Worm (Caenorhabditis elegans) whole organism, L2 larva: ENCODE results near the gene fbxa-54.
A peak's percentile ranks its signal among the peaks of the same experiment; 100 is the strongest.

Experiments
- C34F6.9 ChIP-seq: fragments of 150-350 bp; optimal IDR thresholded peaks from 2 replicates; lab custom pipeline; 2014; ENCODE audit warnings: missing biosample characterization, missing genetic modification characterization
- F13H6.1 ChIP-seq: sonication (generic microtip); optimal IDR thresholded peaks from 2 replicates; lab custom pipeline; 2016; ENCODE audit warnings: missing genetic modification characterization, missing compliant biosample characterization
- ZK546.5 ChIP-seq: sonication (generic microtip); optimal IDR thresholded peaks from 2 replicates; lab custom pipeline; 2017; ENCODE audit warnings: missing biosample characterization, missing genetic modification characterization
- aly-2 ChIP-seq: fragments of 150-350 bp; optimal IDR thresholded peaks from 2 replicates; lab custom pipeline; 2014; ENCODE audit warnings: missing biosample characterization, missing genetic modification characterization
- ama-1 ChIP-seq: fragments of 150-350 bp; optimal IDR thresholded peaks from 2 replicates; lab custom pipeline; 2018; ENCODE audit warnings: inconsistent platforms
- blmp-1 ChIP-seq: sonication (generic microtip); optimal IDR thresholded peaks from 2 replicates; lab custom pipeline; 2017; ENCODE audit warnings: missing genetic modification characterization, mild to moderate bottlenecking, missing compliant biosample characterization, antibody characterized with exemption, moderate library complexity; ENCODE audit not compliant: insufficient read depth
- ceh-16 ChIP-seq: fragments of 150-350 bp; optimal IDR thresholded peaks from 2 replicates; lab custom pipeline; 2014; ENCODE audit warnings: missing biosample characterization, missing genetic modification characterization
- ceh-82 ChIP-seq: fragments of 150-350 bp; optimal IDR thresholded peaks from 2 replicates; lab custom pipeline; 2014; ENCODE audit warnings: missing biosample characterization, missing genetic modification characterization
- crh-2 ChIP-seq: sonication (generic microtip); optimal IDR thresholded peaks from 2 replicates; lab custom pipeline; 2017; ENCODE audit warnings: missing biosample characterization, missing genetic modification characterization
- dmd-4 ChIP-seq: sonication (generic microtip); optimal IDR thresholded peaks from 2 replicates; lab custom pipeline; 2017; ENCODE audit warnings: missing biosample characterization, missing genetic modification characterization
- elt-1 ChIP-seq: fragments of 150-350 bp; optimal IDR thresholded peaks from 2 replicates; lab custom pipeline; 2014; ENCODE audit warnings: missing biosample characterization, missing genetic modification characterization
- elt-3 ChIP-seq: sonication (generic microtip); optimal IDR thresholded peaks from 2 replicates; lab custom pipeline; 2017; ENCODE audit warnings: missing biosample characterization, missing genetic modification characterization
- fos-1 ChIP-seq: fragments of 150-350 bp; optimal IDR thresholded peaks from 2 replicates; lab custom pipeline; 2014; ENCODE audit warnings: missing biosample characterization, missing genetic modification characterization
- gmeb-1 ChIP-seq: fragments of 150-350 bp; optimal IDR thresholded peaks from 2 replicates; lab custom pipeline; 2014; ENCODE audit warnings: missing biosample characterization, missing genetic modification characterization
- lin-11 ChIP-seq: fragments of 150-350 bp; sonication (generic microtip); optimal IDR thresholded peaks from 2 replicates; lab custom pipeline; 2014; ENCODE audit warnings: missing biosample characterization, missing genetic modification characterization, inconsistent platforms, mixed read lengths
- lin-13 ChIP-seq: fragments of 150-350 bp; optimal IDR thresholded peaks from 2 replicates; lab custom pipeline; 2014; ENCODE audit warnings: missing biosample characterization, missing genetic modification reagents, missing genetic modification characterization
- lin-39 ChIP-seq: fragments of 150-350 bp; optimal IDR thresholded peaks from 2 replicates; lab custom pipeline; 2014; ENCODE audit warnings: missing biosample characterization, missing genetic modification reagents, missing genetic modification characterization
- lsy-2 ChIP-seq, 2 experiments: fragments of 150-350 bp in 1 of 2; sonication (generic microtip) in 1 of 2; optimal IDR thresholded peaks; 2 replicates each; lab custom pipeline; 2014 to 2017; ENCODE audit warnings: missing biosample characterization in 2 of 2, missing genetic modification characterization in 2 of 2
- mab-5 ChIP-seq: fragments of 150-350 bp; optimal IDR thresholded peaks from 2 replicates; lab custom pipeline; 2014; ENCODE audit warnings: missing biosample characterization, missing genetic modification characterization
- mdl-1 ChIP-seq, 2 experiments: fragments of 150-350 bp in 1 of 2; sonication (generic microtip) in 1 of 2; optimal IDR thresholded peaks; 2 replicates each; lab custom pipeline; 2017; ENCODE audit warnings: missing biosample characterization in 2 of 2, missing genetic modification characterization in 2 of 2
- nhr-10 ChIP-seq: sonication (generic microtip); optimal IDR thresholded peaks from 2 replicates; lab custom pipeline; 2017; ENCODE audit warnings: missing biosample characterization, missing genetic modification characterization
- nhr-11 ChIP-seq: fragments of 150-350 bp; optimal IDR thresholded peaks from 2 replicates; lab custom pipeline; 2014; ENCODE audit warnings: missing biosample characterization, missing genetic modification characterization
- nhr-12 ChIP-seq: fragments of 150-350 bp; optimal IDR thresholded peaks from 2 replicates; lab custom pipeline; 2014; ENCODE audit warnings: missing biosample characterization, missing genetic modification characterization
- nhr-129 ChIP-seq: fragments of 150-350 bp; optimal IDR thresholded peaks from 2 replicates; lab custom pipeline; 2014; ENCODE audit warnings: missing biosample characterization, missing genetic modification characterization
- nhr-21 ChIP-seq: fragments of 150-350 bp; optimal IDR thresholded peaks from 2 replicates; lab custom pipeline; 2014; ENCODE audit warnings: missing biosample characterization, missing genetic modification characterization
- nhr-25 ChIP-seq: fragments of 150-350 bp; sonication (generic microtip); optimal IDR thresholded peaks from 3 replicates; lab custom pipeline; 2014; ENCODE audit warnings: missing biosample characterization, missing genetic modification characterization
- nhr-6 ChIP-seq: fragments of 150-350 bp; optimal IDR thresholded peaks from 2 replicates; lab custom pipeline; 2014; ENCODE audit warnings: missing biosample characterization, missing genetic modification characterization
- nhr-77 ChIP-seq: fragments of 150-350 bp; optimal IDR thresholded peaks from 2 replicates; lab custom pipeline; 2014; ENCODE audit warnings: missing biosample characterization, missing genetic modification characterization
- sem-4 ChIP-seq: fragments of 150-350 bp; optimal IDR thresholded peaks from 2 replicates; lab custom pipeline; 2014; ENCODE audit warnings: missing biosample characterization, missing genetic modification reagents, missing genetic modification characterization
- skn-1 ChIP-seq: sonication (generic microtip); optimal IDR thresholded peaks from 2 replicates; lab custom pipeline; 2017; ENCODE audit warnings: missing biosample characterization, missing genetic modification characterization
- sma-9 ChIP-seq, 2 experiments: fragments of 150-350 bp in 1 of 2; sonication (generic microtip) in 1 of 2; optimal IDR thresholded peaks; 2 replicates each; lab custom pipeline; 2014 to 2016; ENCODE audit warnings: missing genetic modification characterization in 2 of 2, mild to moderate bottlenecking in 1 of 2, missing biosample characterization in 1 of 2, missing compliant biosample characterization in 1 of 2, missing genetic modification reagents in 1 of 2, moderate library complexity in 1 of 2
- unc-39 ChIP-seq: fragments of 150-350 bp; optimal IDR thresholded peaks from 2 replicates; lab custom pipeline; 2014; ENCODE audit warnings: missing biosample characterization, missing genetic modification characterization
- unc-55 ChIP-seq: fragments of 150-350 bp; sonication (generic microtip); optimal IDR thresholded peaks from 3 replicates; lab custom pipeline; 2014; ENCODE audit warnings: missing biosample characterization, missing genetic modification reagents, missing genetic modification characterization
- unc-62 ChIP-seq: fragments of 150-350 bp; optimal IDR thresholded peaks from 2 replicates; lab custom pipeline; 2014; ENCODE audit warnings: missing biosample characterization, missing genetic modification reagents, missing genetic modification characterization
- ztf-11 ChIP-seq: sonication (generic microtip); optimal IDR thresholded peaks from 2 replicates; lab custom pipeline; 2017; ENCODE audit warnings: missing biosample characterization, missing genetic modification characterization
- ztf-4 ChIP-seq: fragments of 150-350 bp; optimal IDR thresholded peaks from 2 replicates; lab custom pipeline; 2014; ENCODE audit warnings: missing biosample characterization, missing genetic modification characterization

fbxa-54 gene

ce11 chrIII:943426-943927, 12.7 kb upstream of the fbxa-54 start, which contains the start of gene fbxa-59:
TSS of gene fbxa-59 (minus strand) at chrIII:943476.
- no peak for TF ChIP-seq nhr-11 (tag; lab: Kevin White, UChicago)
- TF ChIP-seq nhr-10 (tag; lab: Kevin White, UChicago): no peak
- peak; percentile 56 for TF ChIP-seq fos-1 (tag; lab: Kevin White, UChicago)

ce11 chrIII:946250-946725, 9.8 kb upstream of the fbxa-54 start, which contains the start of gene fbxa-60:
TSS of gene fbxa-60 (minus strand) at chrIII:946300.
- TF ChIP-seq skn-1 (tag; lab: Kevin White, UChicago) (no peak), sma-9 (GFP tag; optimal IDR thresholded peaks at IDR 0.05; lab: Kevin White, UChicago) (peak; percentile 9), sma-9 (tag; optimal IDR thresholded peaks at IDR 0.05; lab: Kevin White, UChicago) (no peak), mab-5 (tag; lab: Kevin White, UChicago) (no peak), lsy-2 (tag; optimal IDR thresholded peaks at IDR 0.05; lab: Kevin White, UChicago) (no peak), ztf-4 (tag; lab: Kevin White, UChicago) (no peak), aly-2 (tag; lab: Kevin White, UChicago) (no peak), nhr-21 (tag; lab: Kevin White, UChicago) (no peak), gmeb-1 (tag; lab: Kevin White, UChicago) (peak; percentile 28), lin-11 (tag; lab: Kevin White, UChicago) (no peak), sem-4 (tag; lab: Kevin White, UChicago) (no peak), nhr-129 (peak; percentile 19), dmd-4 (tag; lab: Kevin White, UChicago) (no peak), nhr-12 (tag; lab: Kevin White, UChicago) (no peak), ama-1 (lab: Kevin White, UChicago) (no peak), fos-1 (tag; lab: Kevin White, UChicago) (peak; percentile 83), ZK546.5 (tag; lab: Kevin White, UChicago) (no peak), unc-39 (no peak), nhr-6 (tag; lab: Kevin White, UChicago) (no peak)

ce11 chrIII:950472-950871, 5.7 kb upstream of the fbxa-54 start, which contains the start of the genes fbxa-67 and fbxa-11:
TSS of gene fbxa-67 (minus strand) at chrIII:950670.
TSS of gene fbxa-11 (plus strand) at chrIII:950869.
- TF ChIP-seq ztf-11 (no peak), unc-39 (no peak), nhr-25 (tag; lab: Kevin White, UChicago) (no peak), ceh-82 (tag; lab: Kevin White, UChicago) (no peak), lsy-2 (tag; optimal IDR thresholded peaks at IDR 0.05; lab: Kevin White, UChicago) (peak in 1 of 2 experiments; percentile 54), elt-3 (tag; lab: Kevin White, UChicago) (no peak), lin-13 (GFP tag; lab: Kevin White, UChicago) (peak; percentile 2), nhr-12 (tag; lab: Kevin White, UChicago) (no peak), mdl-1 (tag; optimal IDR thresholded peaks at IDR 0.05; lab: Kevin White, UChicago) (no peak), unc-55 (GFP tag; lab: Kevin White, UChicago) (peak; percentile 59), C34F6.9 (tag; lab: Kevin White, UChicago) (peak; percentile 39), nhr-77 (tag; lab: Kevin White, UChicago) (no peak), F13H6.1 (tag; lab: Kevin White, UChicago) (no peak), ztf-4 (tag; lab: Kevin White, UChicago) (no peak), elt-1 (tag; lab: Kevin White, UChicago) (no peak), ama-1 (lab: Kevin White, UChicago) (no peak), unc-62 (GFP tag; lab: Kevin White, UChicago) (no peak), lin-39 (tag; lab: Kevin White, UChicago) (no peak), nhr-6 (tag; lab: Kevin White, UChicago) (no peak), ceh-16 (no peak), blmp-1 (tag; lab: Kevin White, UChicago) (no peak), crh-2 (no peak)

- TF ChIP-seq gmeb-1 (tag; lab: Kevin White, UChicago) (peak; percentile 31), C34F6.9 (tag; lab: Kevin White, UChicago) (peak; percentile 21), F13H6.1 (tag; lab: Kevin White, UChicago) (no peak), sma-9 (GFP tag; optimal IDR thresholded peaks at IDR 0.05; lab: Kevin White, UChicago) (no peak), sma-9 (tag; optimal IDR thresholded peaks at IDR 0.05; lab: Kevin White, UChicago) (no peak), lsy-2 (tag; optimal IDR thresholded peaks at IDR 0.05; lab: Kevin White, UChicago) (no peak)
- TF ChIP-seq, all 48 proteins: peak for 2
Observed at ce11 chrIII:952184-952583, 4.0 kb upstream of the fbxa-54 start, which contains the start of gene fbxa-10. TSS of gene fbxa-10 (plus strand) at chrIII:952390.
